Worm (Caenorhabditis elegans) whole organism, young adult: ENCODE results near the gene dyf-7.

Experiments
- C06A6.2 ChIP-seq: fragments of 200-800 bp; sonication (Bioruptor generic); conservative IDR thresholded peaks from 2 replicates; pipeline ENCODE4 v1.3.6; 2022; ENCODE audit warnings: missing genetic modification characterization, missing compliant biosample characterization
- F33H1.4 ChIP-seq: fragments of 200-800 bp; sonication (Bioruptor generic); IDR thresholded peaks from 2 replicates; pipeline ENCODE4 v1.3.6; 2022; ENCODE audit warnings: missing genetic modification reagents, missing genetic modification characterization, missing compliant biosample characterization
- T26A5.8 ChIP-seq: sonication (generic microtip); optimal IDR thresholded peaks from 2 replicates; lab custom pipeline; 2016; ENCODE audit warnings: missing genetic modification characterization, missing compliant biosample characterization
- aptf-2 ChIP-seq: fragments of 200-800 bp; sonication (Bioruptor generic); conservative IDR thresholded peaks from 2 replicates; pipeline ENCODE4 v1.3.6; 2022; ENCODE audit warnings: missing genetic modification reagents, missing genetic modification characterization, missing compliant biosample characterization
- attf-6 ChIP-seq: fragments of 200-800 bp; sonication (Bioruptor generic); IDR thresholded peaks from 2 replicates; pipeline ENCODE4 v1.3.6; 2022; ENCODE audit warnings: missing genetic modification reagents, missing genetic modification characterization, missing compliant biosample characterization
- ccch-3 ChIP-seq: fragments of 200-800 bp; sonication (Bioruptor generic); optimal IDR thresholded peaks from 2 replicates; lab custom pipeline; 2018; ENCODE audit warnings: mild to moderate bottlenecking, missing genetic modification characterization, missing compliant biosample characterization
- cebp-1 ChIP-seq, 2 experiments: fragments of 200-800 bp in 1 of 2; sonication (Bioruptor generic) in 1 of 2; sonication (generic microtip) in 1 of 2; IDR thresholded peaks in 1 of 2; optimal IDR thresholded peaks in 1 of 2; 2 replicates each; pipeline versions ENCODE4 v1.3.6 to Lab custom; 2017 to 2022; ENCODE audit warnings: missing compliant biosample characterization in 2 of 2, missing genetic modification characterization in 2 of 2, mild to moderate bottlenecking in 1 of 2, missing genetic modification reagents in 1 of 2, moderate library complexity in 1 of 2
- dpff-1 ChIP-seq: sonication (generic microtip); optimal IDR thresholded peaks from 2 replicates; lab custom pipeline; 2017; ENCODE audit warnings: mild to moderate bottlenecking, missing genetic modification characterization, missing compliant biosample characterization
- egl-18 ChIP-seq: fragments of 200-800 bp; sonication (Bioruptor generic); IDR thresholded peaks from 2 replicates; pipeline ENCODE4 v1.3.6; 2022; ENCODE audit warnings: missing genetic modification reagents, missing genetic modification characterization, missing compliant biosample characterization
- egl-44 ChIP-seq: fragments of 200-800 bp; sonication (Bioruptor generic); IDR thresholded peaks from 2 replicates; pipeline ENCODE4 v1.3.6; 2022; ENCODE audit warnings: missing genetic modification reagents, missing genetic modification characterization, missing compliant biosample characterization
- hmg-20 ChIP-seq: fragments of 200-800 bp; sonication (Bioruptor generic); IDR thresholded peaks from 2 replicates; pipeline ENCODE4 v1.3.6; 2022; ENCODE audit warnings: missing genetic modification reagents, missing genetic modification characterization, missing compliant biosample characterization
- hsf-1 ChIP-seq: fragments of 200-800 bp; sonication (Bioruptor generic); IDR thresholded peaks from 2 replicates; pipeline ENCODE4 v1.3.6; 2022; ENCODE audit warnings: missing genetic modification reagents, missing genetic modification characterization, missing compliant biosample characterization
- madf-8 ChIP-seq: fragments of 200-800 bp; sonication (Bioruptor generic); conservative IDR thresholded peaks from 2 replicates; pipeline ENCODE4 v1.3.6; 2022; ENCODE audit warnings: missing genetic modification reagents, missing genetic modification characterization, missing compliant biosample characterization
- nhr-179 ChIP-seq: sonication (generic microtip); optimal IDR thresholded peaks from 2 replicates; lab custom pipeline; 2016; ENCODE audit warnings: mild to moderate bottlenecking, missing genetic modification characterization, missing compliant biosample characterization
- pbrm-1 ChIP-seq: fragments of 200-800 bp; sonication (Bioruptor generic); IDR thresholded peaks from 2 replicates; pipeline ENCODE4 v1.3.6; 2022; ENCODE audit warnings: missing genetic modification reagents, missing genetic modification characterization, missing compliant biosample characterization
- rcor-1 ChIP-seq: fragments of 200-800 bp; sonication (Bioruptor generic); IDR thresholded peaks from 2 replicates; pipeline ENCODE4 v1.3.6; 2022; ENCODE audit warnings: missing genetic modification reagents, missing genetic modification characterization, missing compliant biosample characterization
- repo-1 ChIP-seq: sonication (generic microtip); optimal IDR thresholded peaks from 2 replicates; lab custom pipeline; 2017; ENCODE audit warnings: mild to moderate bottlenecking, missing genetic modification characterization, missing compliant biosample characterization
- sdz-38 ChIP-seq: sonication (generic microtip); optimal IDR thresholded peaks from 2 replicates; lab custom pipeline; 2016; ENCODE audit warnings: missing genotype, missing genetic modification characterization, missing compliant biosample characterization
- snpc-1.1 ChIP-seq: sonication (generic microtip); optimal IDR thresholded peaks from 2 replicates; lab custom pipeline; 2017; ENCODE audit warnings: missing genetic modification characterization, mild to moderate bottlenecking, missing compliant biosample characterization, antibody characterized with exemption, moderate library complexity, missing genotype, missing genetic modification reagents; ENCODE audit not compliant: insufficient read depth
- snpc-3.4 ChIP-seq: sonication (generic microtip); optimal IDR thresholded peaks from 2 replicates; lab custom pipeline; 2017; ENCODE audit warnings: missing genetic modification characterization, mild to moderate bottlenecking, missing compliant biosample characterization, antibody characterized with exemption, moderate library complexity, missing genotype, missing genetic modification reagents
- tlf-1 ChIP-seq: fragments of 200-800 bp; sonication (Bioruptor generic); optimal IDR thresholded peaks from 2 replicates; lab custom pipeline; 2018; ENCODE audit warnings: mild to moderate bottlenecking, missing genetic modification characterization, missing compliant biosample characterization
- ztf-22 ChIP-seq: fragments of 200-800 bp; sonication (Bioruptor generic); optimal IDR thresholded peaks from 2 replicates; lab custom pipeline; 2018; ENCODE audit warnings: mild to moderate bottlenecking, missing genetic modification characterization, moderate library complexity, missing compliant biosample characterization

dyf-7 gene

ce11 chrX:9743513-9743914 lies 45.1 kb downstream of the dyf-7 start (continued):
- TF ChIP-seq snpc-3.4 (tag; lab: Kevin White, UChicago): peak; percentile 86
- peak; percentile 86 for TF ChIP-seq attf-6 (GFP tag; lab: Robert Waterston, UW)
- TF ChIP-seq hsf-1: 0 out of 2 replicates have a peak, but pooled peaks have one; percentile 68
- peak; percentile 95 for TF ChIP-seq repo-1 (tag; lab: Kevin White, UChicago)
- peak; percentile 67 for TF ChIP-seq dpff-1 (tag; lab: Kevin White, UChicago)
- TF ChIP-seq sdz-38 (tag; lab: Kevin White, UChicago): peak; percentile 74
- peak; percentile 37; the same call in 1 of the 2 replicates for TF ChIP-seq F33H1.4
- peak; percentile 96 for TF ChIP-seq ztf-22
- peak; percentile 87 for TF ChIP-seq C06A6.2 (GFP tag; lab: Robert Waterston, UW)
- TF ChIP-seq madf-8 (GFP tag; lab: Robert Waterston, UW): peak; percentile 33; the same call in 1 of the 2 replicates
- peak; percentile 95 for TF ChIP-seq rcor-1
- peak; percentile 74 for TF ChIP-seq tlf-1 (GFP tag; lab: Kevin White, UChicago)
- peak; percentile 89 for TF ChIP-seq nhr-179
- peak; percentile 80 for TF ChIP-seq aptf-2 (GFP tag; lab: Robert Waterston, UW)
- TF ChIP-seq T26A5.8 (tag; lab: Kevin White, UChicago): peak; percentile 97
- peak; percentile 39; the same call in 1 of the 2 replicates for TF ChIP-seq cebp-1 (GFP tag; IDR thresholded peaks at IDR 0.05; lab: Robert Waterston, UW)
- peak; percentile 89 for TF ChIP-seq cebp-1 (tag; optimal IDR thresholded peaks at IDR 0.05; lab: Kevin White, UChicago)
- peak; percentile 74 for TF ChIP-seq snpc-1.1 (tag; lab: Kevin White, UChicago)
- peak; percentile 98 for TF ChIP-seq egl-44 (GFP tag; lab: Robert Waterston, UW)
- TF ChIP-seq ccch-3 (GFP tag; lab: Kevin White, UChicago): peak; percentile 39
- TF ChIP-seq hmg-20 (GFP tag; lab: Robert Waterston, UW): peak; percentile 93
- peak; percentile 89 for TF ChIP-seq egl-18 (GFP tag; lab: Robert Waterston, UW)
- peak; percentile 97 for TF ChIP-seq pbrm-1 (GFP tag; lab: Robert Waterston, UW)
